Worm (Caenorhabditis elegans) whole organism, L4 larva: Measurements from ENCODE around the gene C02D5.4.

Experiments used
- D1046.2 ChIP-seq: fragments of 200-800 bp; sonication (Bioruptor generic); IDR thresholded peaks from 2 replicates; pipeline ENCODE4 v1.3.6; 2022; ENCODE audit warnings: missing genetic modification characterization, missing compliant biosample characterization
- T20F7.1 ChIP-seq: fragments of 200-800 bp; sonication (Bioruptor generic); optimal IDR thresholded peaks from 2 replicates; lab custom pipeline; 2018; ENCODE audit warnings: mild to moderate bottlenecking, missing genetic modification characterization, missing compliant biosample characterization
- ceh-32 ChIP-seq: sonication (generic microtip); optimal IDR thresholded peaks from 2 replicates; lab custom pipeline; 2016; ENCODE audit warnings: mild to moderate bottlenecking, missing genetic modification characterization, missing compliant biosample characterization; ENCODE audit not compliant: poor library complexity
- dve-1 ChIP-seq: sonication (generic microtip); optimal IDR thresholded peaks from 2 replicates; lab custom pipeline; 2017; ENCODE audit warnings: antibody characterized with exemption, mild to moderate bottlenecking, missing genetic modification characterization, missing compliant biosample characterization; ENCODE audit not compliant: insufficient read depth
- lin-13 ChIP-seq: fragments of 150-350 bp; optimal IDR thresholded peaks from 2 replicates; lab custom pipeline; 2014; ENCODE audit warnings: missing biosample characterization, missing genetic modification reagents, missing genetic modification characterization
- nhr-25 ChIP-seq: sonication (generic microtip); optimal IDR thresholded peaks from 2 replicates; lab custom pipeline; 2017; ENCODE audit warnings: missing genetic modification characterization, mild to moderate bottlenecking, missing compliant biosample characterization, antibody characterized with exemption, moderate library complexity, borderline replicate concordance; ENCODE audit not compliant: insufficient read depth
- nhr-28 ChIP-seq: fragments of 150-350 bp; optimal IDR thresholded peaks from 2 replicates; lab custom pipeline; 2014; ENCODE audit warnings: missing biosample characterization, missing genetic modification characterization
- nhr-48 ChIP-seq: sonication (generic microtip); optimal IDR thresholded peaks from 2 replicates; lab custom pipeline; 2016; ENCODE audit warnings: mild to moderate bottlenecking, missing genetic modification characterization, missing compliant biosample characterization
- unc-62 ChIP-seq, 3 experiments: fragments of 150-350 bp in 1 of 3; sonication (generic microtip); optimal IDR thresholded peaks in 2 of 3; peaks in 1 of 3; 1 replicate in 1 of 3; 2 replicates in 2 of 3; lab custom pipeline; 2014 to 2017; ENCODE audit warnings: missing biosample characterization in 3 of 3, missing genetic modification characterization in 3 of 3, missing genetic modification reagents in 3 of 3, missing genotype in 1 of 3

DNA sequence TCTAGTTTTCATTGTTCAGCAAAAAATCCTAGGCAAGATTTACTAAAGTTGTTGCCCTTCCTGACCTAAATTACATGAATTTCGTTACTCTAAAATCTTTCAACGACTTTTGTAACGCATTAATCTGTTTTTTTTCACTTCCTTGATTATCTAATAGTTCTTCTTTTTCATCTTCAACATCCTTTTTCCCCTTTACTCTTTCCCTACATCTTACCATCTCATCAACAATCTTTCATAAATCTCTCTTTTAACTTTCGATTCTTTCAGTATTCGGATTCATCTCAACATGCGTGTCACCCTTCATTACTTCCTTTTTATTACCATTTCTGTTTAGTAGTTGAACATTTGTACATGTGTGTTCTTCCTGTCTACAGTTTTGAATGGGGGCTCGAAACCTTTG, 21.9 kb downstream of the C02D5.4 start:
- no peak for TF ChIP-seq nhr-28 (tag; lab: Kevin White, UChicago)
- no peak for TF ChIP-seq T20F7.1
- TF ChIP-seq lin-13 (GFP tag; lab: Kevin White, UChicago), result no peak
- no peak for TF ChIP-seq nhr-25 (tag; lab: Kevin White, UChicago)
- no peak for TF ChIP-seq ceh-32 (tag; lab: Kevin White, UChicago)
- TF ChIP-seq nhr-48, result no peak
- no peak for TF ChIP-seq dve-1 (tag; lab: Kevin White, UChicago)
- no peak for TF ChIP-seq D1046.2 (GFP tag; lab: Robert Waterston, UW)
- TF ChIP-seq unc-62 (GFP tag; optimal IDR thresholded peaks at IDR 0.05 in 1 of 2; lab: Kevin White, UChicago), result no peak
- no peak for TF ChIP-seq unc-62 (tag; optimal IDR thresholded peaks at IDR 0.05; lab: Kevin White, UChicago)
